Fruit fly (Drosophila melanogaster): ENCODE measurements around the gene Fgop2.

DNA sequence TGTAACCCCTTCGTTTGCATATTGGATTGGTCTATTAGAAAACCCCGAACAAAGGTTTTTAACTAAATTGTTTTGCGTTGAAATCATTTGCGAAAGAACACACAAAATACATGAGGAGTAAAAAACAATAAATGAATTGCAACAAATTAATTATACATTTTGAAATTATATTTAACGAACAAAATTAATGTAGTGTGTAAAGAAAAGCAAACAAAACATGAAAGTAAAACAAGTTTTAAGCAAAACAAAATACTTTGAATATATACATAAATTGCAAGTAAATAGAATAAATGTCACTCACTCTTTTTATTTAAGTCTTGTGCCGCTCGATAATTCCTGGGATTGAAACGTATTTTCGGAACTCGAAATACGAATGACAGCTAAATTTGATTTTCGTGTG lies 13.3 kb downstream of the Fgop2 start, which contains the start of gene CG43232:
- TF ChIP-seq CG34367 (tag; optimal IDR thresholded peaks at IDR 0.05) (no peak), gl (tag; optimal IDR thresholded peaks at IDR 0.05) (no peak)

Data from whole organism, pupa.